Worm (Caenorhabditis elegans): ENCODE measurements around the gene paf-2.

- TF ChIP-seq egl-27 (tag; optimal IDR thresholded peaks at IDR 0.05) (no peak), pqm-1 (tag; optimal IDR thresholded peaks at IDR 0.05) (no peak), ztf-7 (tag; optimal IDR thresholded peaks at IDR 0.05) (no peak)
These were observed 10.0 kb upstream of the paf-2 start for ce11 chrX:4307559-4308005.

Measured in whole organism, L4 larva.